Worm (Caenorhabditis elegans) whole organism, late embryonic: Measurements from ENCODE around the gene unc-98.

Experiments used
- C38D4.7 ChIP-seq: fragments of 200-800 bp; sonication (Bioruptor generic); optimal IDR thresholded peaks from 2 replicates; lab custom pipeline; 2018; ENCODE audit warnings: mild to moderate bottlenecking, missing genetic modification characterization, moderate library complexity, missing compliant biosample characterization
- K09A11.1 ChIP-seq: sonication (generic microtip); optimal IDR thresholded peaks from 2 replicates; lab custom pipeline; 2017; ENCODE audit warnings: antibody characterized with exemption, mild to moderate bottlenecking, missing genetic modification characterization, missing compliant biosample characterization; ENCODE audit not compliant: insufficient read depth
- Y22D7AL.16 ChIP-seq: sonication (generic microtip); optimal IDR thresholded peaks from 2 replicates; lab custom pipeline; 2016; ENCODE audit warnings: missing genetic modification characterization, missing compliant biosample characterization
- ahr-1 ChIP-seq: sonication (generic microtip); optimal IDR thresholded peaks from 2 replicates; lab custom pipeline; 2016; ENCODE audit warnings: missing genetic modification characterization, missing compliant biosample characterization
- ama-1 ChIP-seq: fragments of 150-350 bp; optimal IDR thresholded peaks from 2 replicates; lab custom pipeline; 2014
- ceh-18 ChIP-seq: sonication (generic microtip); optimal IDR thresholded peaks from 2 replicates; lab custom pipeline; 2016; ENCODE audit warnings: missing genetic modification characterization, missing compliant biosample characterization
- ceh-22 ChIP-seq: sonication (generic microtip); optimal IDR thresholded peaks from 2 replicates; lab custom pipeline; 2017; ENCODE audit warnings: missing biosample characterization, missing genetic modification characterization
- ceh-30 ChIP-seq: fragments of 150-350 bp; optimal IDR thresholded peaks from 2 replicates; lab custom pipeline; 2014; ENCODE audit warnings: missing biosample characterization, missing genetic modification characterization
- ceh-34 ChIP-seq: sonication (generic microtip); optimal IDR thresholded peaks from 2 replicates; lab custom pipeline; 2016; ENCODE audit warnings: mild to moderate bottlenecking, missing genetic modification characterization, missing compliant biosample characterization
- ceh-45 ChIP-seq: fragments of 200-800 bp; sonication (Bioruptor generic); IDR thresholded peaks from 2 replicates; pipeline ENCODE4 v1.3.6; 2022; ENCODE audit warnings: missing genetic modification reagents, missing genetic modification characterization, missing compliant biosample characterization
- ceh-9 ChIP-seq: sonication (generic microtip); optimal IDR thresholded peaks from 2 replicates; lab custom pipeline; 2016; ENCODE audit warnings: mild to moderate bottlenecking, missing genetic modification characterization, inconsistent platforms, missing compliant biosample characterization
- elt-2 ChIP-seq: sonication (generic microtip); optimal IDR thresholded peaks from 2 replicates; lab custom pipeline; 2016; ENCODE audit warnings: missing genetic modification reagents, missing genetic modification characterization, missing compliant biosample characterization
- ets-4 ChIP-seq: sonication (generic microtip); optimal IDR thresholded peaks from 2 replicates; lab custom pipeline; 2016; ENCODE audit warnings: missing genetic modification characterization, missing compliant biosample characterization
- eyg-1 ChIP-seq: sonication (generic microtip); optimal IDR thresholded peaks from 2 replicates; lab custom pipeline; 2016; ENCODE audit warnings: missing genotype, missing genetic modification characterization, missing compliant biosample characterization
- fax-1 ChIP-seq: sonication (generic microtip); optimal IDR thresholded peaks from 2 replicates; lab custom pipeline; 2016; ENCODE audit warnings: missing genotype, missing genetic modification characterization, missing compliant biosample characterization
- fkh-10 ChIP-seq: fragments of 150-350 bp; optimal IDR thresholded peaks from 2 replicates; lab custom pipeline; 2014; ENCODE audit warnings: missing biosample characterization, missing genetic modification reagents, missing genetic modification characterization
- hlh-13 ChIP-seq: fragments of 200-800 bp; sonication (Bioruptor generic); optimal IDR thresholded peaks from 2 replicates; lab custom pipeline; 2018; ENCODE audit warnings: mild to moderate bottlenecking, missing genetic modification characterization, missing compliant biosample characterization
- hlh-30 ChIP-seq: sonication (generic microtip); optimal IDR thresholded peaks from 2 replicates; lab custom pipeline; 2017; ENCODE audit warnings: antibody characterized with exemption, missing genetic modification characterization, missing compliant biosample characterization; ENCODE audit not compliant: insufficient read depth
- hlh-8 ChIP-seq: sonication (generic microtip); optimal IDR thresholded peaks from 2 replicates; lab custom pipeline; 2016; ENCODE audit warnings: missing genotype, missing genetic modification characterization, missing compliant biosample characterization
- lim-6 ChIP-seq: sonication (generic microtip); optimal IDR thresholded peaks from 2 replicates; lab custom pipeline; 2016; ENCODE audit warnings: missing genetic modification characterization, missing compliant biosample characterization
- madf-2 ChIP-seq: sonication (generic microtip); optimal IDR thresholded peaks from 2 replicates; lab custom pipeline; 2017; ENCODE audit warnings: missing genetic modification characterization, missing compliant biosample characterization
- nfya-1 ChIP-seq: sonication (generic microtip); optimal IDR thresholded peaks from 2 replicates; lab custom pipeline; 2017; ENCODE audit warnings: missing genetic modification characterization, mild to moderate bottlenecking, missing compliant biosample characterization, antibody characterized with exemption, moderate library complexity
- nhr-11 ChIP-seq: fragments of 150-350 bp; optimal IDR thresholded peaks from 2 replicates; lab custom pipeline; 2014; ENCODE audit warnings: missing biosample characterization, missing genetic modification characterization
- npax-4 ChIP-seq: sonication (generic microtip); optimal IDR thresholded peaks from 2 replicates; lab custom pipeline; 2016; ENCODE audit warnings: missing genetic modification characterization, missing compliant biosample characterization
- odd-2 ChIP-seq: sonication (generic microtip); optimal IDR thresholded peaks from 2 replicates; lab custom pipeline; 2017; ENCODE audit warnings: antibody characterized with exemption, mild to moderate bottlenecking, missing genetic modification characterization, missing compliant biosample characterization
- pha-2 ChIP-seq: sonication (generic microtip); optimal IDR thresholded peaks from 2 replicates; lab custom pipeline; 2017; ENCODE audit warnings: mild to moderate bottlenecking, missing genetic modification characterization, missing compliant biosample characterization
- pha-4 ChIP-seq: fragments of 150-350 bp; optimal IDR thresholded peaks from 2 replicates; lab custom pipeline; 2018; ENCODE audit warnings: missing biosample characterization, missing genetic modification reagents, missing genetic modification characterization
- ref-2 ChIP-seq: sonication (generic microtip); optimal IDR thresholded peaks from 2 replicates; lab custom pipeline; 2016; ENCODE audit warnings: missing genetic modification characterization, missing compliant biosample characterization
- rnt-1 ChIP-seq: sonication (generic microtip); optimal IDR thresholded peaks from 2 replicates; lab custom pipeline; 2016; ENCODE audit warnings: missing genetic modification characterization, missing compliant biosample characterization
- sdc-2 ChIP-seq: sonication (generic microtip); optimal IDR thresholded peaks from 2 replicates; lab custom pipeline; 2016; ENCODE audit warnings: missing genotype, missing genetic modification characterization, missing compliant biosample characterization
- sox-4 ChIP-seq: sonication (generic microtip); optimal IDR thresholded peaks from 2 replicates; lab custom pipeline; 2017; ENCODE audit warnings: mild to moderate bottlenecking, missing genetic modification characterization, inconsistent platforms, missing compliant biosample characterization
- tbx-2 ChIP-seq: sonication (generic microtip); optimal IDR thresholded peaks from 2 replicates; lab custom pipeline; 2016; ENCODE audit warnings: missing genetic modification characterization, missing compliant biosample characterization
- ttx-3 ChIP-seq: sonication (generic microtip); optimal IDR thresholded peaks from 2 replicates; lab custom pipeline; 2016; ENCODE audit warnings: missing genetic modification reagents, missing genetic modification characterization, missing compliant biosample characterization
- unc-55 ChIP-seq: sonication (generic microtip); optimal IDR thresholded peaks from 2 replicates; lab custom pipeline; 2017; ENCODE audit warnings: missing biosample characterization, missing genetic modification reagents, missing genetic modification characterization
- zip-5 ChIP-seq: sonication (generic microtip); optimal IDR thresholded peaks from 2 replicates; lab custom pipeline; 2016; ENCODE audit warnings: missing genetic modification characterization, missing compliant biosample characterization
- ztf-16 ChIP-seq: sonication (generic microtip); optimal IDR thresholded peaks from 2 replicates; lab custom pipeline; 2017; ENCODE audit warnings: missing genetic modification characterization, missing compliant biosample characterization

The unc-98 gene

ce11 chrX:7523799-7524198, 49.6 kb downstream of the unc-98 start (continued):
- TF ChIP-seq hlh-13 (no peak), sox-4 (tag; lab: Kevin White, UChicago) (no peak), sdc-2 (tag; lab: Kevin White, UChicago) (no peak), madf-2 (tag; lab: Kevin White, UChicago) (no peak), ets-4 (no peak), npax-4 (no peak), fkh-10 (GFP tag; lab: Kevin White, UChicago) (no peak), nfya-1 (tag; lab: Kevin White, UChicago) (peak; percentile 8), ceh-18 (tag; lab: Kevin White, UChicago) (peak; percentile 80), lim-6 (no peak), ceh-30 (tag; lab: Kevin White, UChicago) (no peak), Y22D7AL.16 (tag; lab: Kevin White, UChicago) (no peak), ahr-1 (tag; lab: Kevin White, UChicago) (no peak), ceh-34 (tag; lab: Kevin White, UChicago) (peak; percentile 34), ceh-22 (tag; lab: Kevin White, UChicago) (no peak), C38D4.7 (GFP tag; lab: Kevin White, UChicago) (no peak), ama-1 (lab: Kevin White, UChicago) (no peak), nhr-11 (tag; lab: Kevin White, UChicago) (no peak), zip-5 (tag; lab: Kevin White, UChicago) (no peak), fax-1 (tag; lab: Kevin White, UChicago) (no peak), ztf-16 (no peak), pha-2 (tag; lab: Kevin White, UChicago) (no peak), odd-2 (tag; lab: Kevin White, UChicago) (no peak), rnt-1 (tag; lab: Kevin White, UChicago) (peak; percentile 68), ref-2 (tag; lab: Kevin White, UChicago) (no peak), eyg-1 (tag; lab: Kevin White, UChicago) (no peak), elt-2 (tag; lab: Kevin White, UChicago) (no peak), hlh-30 (tag; lab: Kevin White, UChicago) (no peak)
- TF ChIP-seq, all 69 proteins: peak for 6

- no peak for TF ChIP-seq nfya-1 (tag; lab: Kevin White, UChicago)
- TF ChIP-seq tbx-2 (tag; lab: Kevin White, UChicago) = peak; percentile 4
- TF ChIP-seq hlh-13 = no peak
- TF ChIP-seq ceh-45 (GFP tag; lab: Robert Waterston, UW) = no peak
- no peak for TF ChIP-seq odd-2 (tag; lab: Kevin White, UChicago)
- no peak for TF ChIP-seq ttx-3 (tag; lab: Kevin White, UChicago)
- no peak for TF ChIP-seq hlh-8 (tag; lab: Kevin White, UChicago)
- no peak for TF ChIP-seq K09A11.1
- peak; percentile 9 for TF ChIP-seq unc-55
- TF ChIP-seq pha-4 (tag; lab: Kevin White, UChicago) = no peak
- TF ChIP-seq ceh-9 (tag; lab: Kevin White, UChicago) = no peak
- TF ChIP-seq, all 69 proteins: peak for 2
These were observed 50.8 kb downstream of the unc-98 start for ce11 chrX:7522595-7522994.
